Fruit fly (Drosophila melanogaster): Measurements from ENCODE around the gene pxb.

- no peak for TF ChIP-seq CG32121 (GFP tag; IDR thresholded peaks at IDR 0.05)
- no peak for TF ChIP-seq Pif1A (GFP tag; optimal IDR thresholded peaks at IDR 0.05)
- no peak for TF ChIP-seq CG34367 (tag; optimal IDR thresholded peaks at IDR 0.05)
- TF ChIP-seq Ets98B (GFP tag; IDR thresholded peaks at IDR 0.05) = no peak
- no peak for TF ChIP-seq rn (GFP tag; IDR thresholded peaks at IDR 0.05)
- TF ChIP-seq CG4496 (GFP tag; IDR thresholded peaks at IDR 0.05) = no peak
- no peak for TF ChIP-seq D1 (tag; optimal IDR thresholded peaks at IDR 0.05)
- TF ChIP-seq gl (tag; optimal IDR thresholded peaks at IDR 0.05) = no peak
Observed at dm6 chr3R:15653768-15654387, 12.1 kb upstream of the pxb start.

All from whole organism, pupa.